Worm (Caenorhabditis elegans) whole organism, mixed stage, embryonic: Measurements from ENCODE around the gene nhr-202.

Experiments
- bed-3 ChIP-seq: fragments of 200-800 bp; sonication (Bioruptor generic); optimal IDR thresholded peaks from 3 replicates; lab custom pipeline; 2018; ENCODE audit warnings: mild to moderate bottlenecking, missing genetic modification characterization, moderate library complexity, missing compliant biosample characterization
- ceh-43 ChIP-seq: fragments of 200-800 bp; sonication (Bioruptor generic); optimal IDR thresholded peaks from 2 replicates; lab custom pipeline; 2018; ENCODE audit warnings: mild to moderate bottlenecking, missing genetic modification characterization, moderate library complexity, missing compliant biosample characterization
- ces-1 ChIP-seq: fragments of 150-350 bp; optimal IDR thresholded peaks from 2 replicates; lab custom pipeline; 2014; ENCODE audit warnings: missing biosample characterization, missing genetic modification reagents, missing genetic modification characterization
- drap-1 ChIP-seq: fragments of 200-800 bp; sonication (Bioruptor generic); optimal IDR thresholded peaks from 3 replicates; lab custom pipeline; 2018; ENCODE audit warnings: mild to moderate bottlenecking, missing genetic modification characterization, missing compliant biosample characterization
- elt-1 ChIP-seq: sonication (generic microtip); optimal IDR thresholded peaks from 2 replicates; lab custom pipeline; 2017; ENCODE audit warnings: missing genetic modification characterization, mild to moderate bottlenecking, missing compliant biosample characterization, antibody characterized with exemption, moderate library complexity, borderline replicate concordance; ENCODE audit not compliant: insufficient read depth
- mab-5 ChIP-seq: fragments of 150-350 bp; optimal IDR thresholded peaks from 2 replicates; lab custom pipeline; 2014; ENCODE audit warnings: missing biosample characterization, missing genetic modification characterization
- mep-1 ChIP-seq: fragments of 150-350 bp; optimal IDR thresholded peaks from 2 replicates; lab custom pipeline; 2017; ENCODE audit warnings: missing biosample characterization, missing genetic modification reagents, missing genetic modification characterization, inconsistent platforms
- pha-4 ChIP-seq: fragments of 150-350 bp; optimal IDR thresholded peaks from 2 replicates; lab custom pipeline; 2018; ENCODE audit warnings: missing biosample characterization, missing genetic modification reagents, missing genetic modification characterization
- snpc-4 ChIP-seq: fragments of 150-350 bp; optimal IDR thresholded peaks from 2 replicates; lab custom pipeline; 2014; ENCODE audit warnings: missing biosample characterization, missing genetic modification characterization
- sptf-1 ChIP-seq: sonication (generic microtip); optimal IDR thresholded peaks from 2 replicates; lab custom pipeline; 2017; ENCODE audit warnings: mild to moderate bottlenecking, missing genetic modification characterization, moderate library complexity, missing compliant biosample characterization
- tbx-8 ChIP-seq: fragments of 200-800 bp; sonication (Bioruptor generic); optimal IDR thresholded peaks from 2 replicates; lab custom pipeline; 2018; ENCODE audit warnings: mild to moderate bottlenecking, missing genetic modification characterization, moderate library complexity, missing compliant biosample characterization
- unc-39 ChIP-seq: fragments of 150-350 bp; optimal IDR thresholded peaks from 2 replicates; lab custom pipeline; 2014; ENCODE audit warnings: missing biosample characterization, missing genetic modification characterization
- unc-62 ChIP-seq: fragments of 150-350 bp; optimal IDR thresholded peaks from 2 replicates; lab custom pipeline; 2014; ENCODE audit warnings: missing biosample characterization, missing genetic modification reagents, missing genetic modification characterization
- ztf-11 ChIP-seq: fragments of 150-350 bp; optimal IDR thresholded peaks from 2 replicates; lab custom pipeline; 2014; ENCODE audit warnings: missing biosample characterization, missing genetic modification characterization

Gene nhr-202

ce11 chrV:512420-512819 is 50.0 kb downstream of the nhr-202 start, which contains the start of gene srh-37:
Gene srh-37 (minus strand): TSS chrV:512520.
- no peak for TF ChIP-seq drap-1 (GFP tag; lab: Kevin White, UChicago)
- TF ChIP-seq mab-5, result no peak
- no peak for TF ChIP-seq elt-1
- no peak for TF ChIP-seq mep-1 (tag; lab: Kevin White, UChicago)
- no peak for TF ChIP-seq unc-39
- no peak for TF ChIP-seq snpc-4 (tag; lab: Kevin White, UChicago)
- TF ChIP-seq ztf-11, result no peak
- TF ChIP-seq sptf-1, result no peak
- no peak for TF ChIP-seq ceh-43
- no peak for TF ChIP-seq unc-62 (GFP tag; lab: Kevin White, UChicago)
- TF ChIP-seq bed-3 (GFP tag; lab: Kevin White, UChicago), result no peak
- TF ChIP-seq ces-1 (GFP tag; lab: Kevin White, UChicago), result no peak
- TF ChIP-seq tbx-8, result no peak
- no peak for TF ChIP-seq pha-4 (tag; lab: Kevin White, UChicago)
